Worm (Caenorhabditis elegans) whole organism, L3 larva: Measurements from ENCODE around the gene F53A9.1.

Experiments used
- R02D3.7 ChIP-seq: fragments of 150-350 bp; optimal IDR thresholded peaks from 2 replicates; lab custom pipeline; 2014; ENCODE audit warnings: missing biosample characterization, missing genetic modification characterization
- ZK546.5 ChIP-seq: sonication (generic microtip); optimal IDR thresholded peaks from 2 replicates; lab custom pipeline; 2017; ENCODE audit warnings: missing biosample characterization, missing genetic modification characterization
- aly-2 ChIP-seq: fragments of 150-350 bp; optimal IDR thresholded peaks from 2 replicates; lab custom pipeline; 2014; ENCODE audit warnings: missing biosample characterization, missing genetic modification characterization
- ama-1 ChIP-seq: fragments of 150-350 bp; optimal IDR thresholded peaks from 2 replicates; lab custom pipeline; 2018
- ceh-16 ChIP-seq: sonication (generic microtip); optimal IDR thresholded peaks from 2 replicates; lab custom pipeline; 2017; ENCODE audit warnings: missing biosample characterization, missing genetic modification characterization
- ceh-28 ChIP-seq: fragments of 150-350 bp; optimal IDR thresholded peaks from 2 replicates; lab custom pipeline; 2014; ENCODE audit warnings: missing biosample characterization, missing genetic modification reagents, missing genetic modification characterization
- ceh-82 ChIP-seq: fragments of 150-350 bp; optimal IDR thresholded peaks from 2 replicates; lab custom pipeline; 2014; ENCODE audit warnings: missing biosample characterization, missing genetic modification characterization
- ceh-9 ChIP-seq: sonication (generic microtip); optimal IDR thresholded peaks from 2 replicates; lab custom pipeline; 2018; ENCODE audit warnings: missing biosample characterization, missing genetic modification characterization
- egl-27 ChIP-seq: sonication (generic microtip); optimal IDR thresholded peaks from 4 replicates; lab custom pipeline; 2017; ENCODE audit warnings: missing biosample characterization, missing genetic modification reagents, missing genetic modification characterization
- elt-2 ChIP-seq: sonication (generic microtip); optimal IDR thresholded peaks from 2 replicates; lab custom pipeline; 2016; ENCODE audit warnings: missing genetic modification reagents, mild to moderate bottlenecking, missing genetic modification characterization, missing compliant biosample characterization
- elt-3 ChIP-seq, 3 experiments: fragments of 150-350 bp in 1 of 3; sonication (generic microtip) in 2 of 3; optimal IDR thresholded peaks; 2 replicates in 2 of 3; 4 replicates in 1 of 3; lab custom pipeline; 2014 to 2017; ENCODE audit warnings: missing biosample characterization in 3 of 3, missing genetic modification characterization in 3 of 3
- eor-1 ChIP-seq, 2 experiments: fragments of 150-350 bp; optimal IDR thresholded peaks; 2 replicates each; lab custom pipeline; 2014 to 2018; ENCODE audit warnings: missing biosample characterization in 2 of 2, missing genetic modification characterization in 2 of 2
- fkh-2 ChIP-seq: fragments of 150-350 bp; optimal IDR thresholded peaks from 2 replicates; lab custom pipeline; 2014; ENCODE audit warnings: missing biosample characterization, missing genetic modification reagents, missing genetic modification characterization
- hmg-11 ChIP-seq: sonication (generic microtip); optimal IDR thresholded peaks from 2 replicates; lab custom pipeline; 2016; ENCODE audit warnings: missing genetic modification characterization, missing compliant biosample characterization
- jun-1 ChIP-seq: fragments of 150-350 bp; optimal IDR thresholded peaks from 2 replicates; lab custom pipeline; 2014; ENCODE audit warnings: missing biosample characterization, missing genetic modification reagents, missing genetic modification characterization
- lin-39 ChIP-seq: fragments of 150-350 bp; optimal IDR thresholded peaks from 2 replicates; lab custom pipeline; 2018; ENCODE audit warnings: missing biosample characterization, missing genetic modification reagents, missing genetic modification characterization
- lsy-12 ChIP-seq: sonication (generic microtip); optimal IDR thresholded peaks from 2 replicates; lab custom pipeline; 2016; ENCODE audit warnings: mild to moderate bottlenecking, missing genetic modification characterization, missing compliant biosample characterization
- mml-1 ChIP-seq: fragments of 150-350 bp; sonication (generic microtip); optimal IDR thresholded peaks from 3 replicates; lab custom pipeline; 2014; ENCODE audit warnings: missing biosample characterization, missing genetic modification characterization
- nhr-12 ChIP-seq: fragments of 150-350 bp; optimal IDR thresholded peaks from 2 replicates; lab custom pipeline; 2014; ENCODE audit warnings: missing biosample characterization, missing genetic modification characterization
- nhr-23 ChIP-seq: fragments of 150-350 bp; optimal IDR thresholded peaks from 2 replicates; lab custom pipeline; 2014; ENCODE audit warnings: missing biosample characterization, missing genetic modification reagents, missing genetic modification characterization
- nhr-25 ChIP-seq: sonication (generic microtip); optimal IDR thresholded peaks from 2 replicates; lab custom pipeline; 2017; ENCODE audit warnings: missing biosample characterization, missing genetic modification characterization
- nhr-43 ChIP-seq: sonication (generic microtip); optimal IDR thresholded peaks from 2 replicates; lab custom pipeline; 2016; ENCODE audit warnings: mild to moderate bottlenecking, missing genetic modification characterization, missing compliant biosample characterization; ENCODE audit not compliant: poor library complexity, severe bottlenecking
- nhr-67 ChIP-seq: fragments of 150-350 bp; optimal IDR thresholded peaks from 2 replicates; lab custom pipeline; 2014; ENCODE audit warnings: missing biosample characterization, missing genetic modification characterization
- nhr-76 ChIP-seq: fragments of 150-350 bp; sonication (generic microtip); optimal IDR thresholded peaks from 5 replicates; lab custom pipeline; 2014; ENCODE audit warnings: missing biosample characterization, missing genetic modification characterization
- nhr-77 ChIP-seq: fragments of 150-350 bp; optimal IDR thresholded peaks from 2 replicates; lab custom pipeline; 2014; ENCODE audit warnings: missing biosample characterization, missing genetic modification characterization
- pha-4 ChIP-seq: fragments of 150-350 bp; optimal IDR thresholded peaks from 2 replicates; lab custom pipeline; 2014; ENCODE audit warnings: missing biosample characterization, missing genetic modification reagents, missing genetic modification characterization
- pqm-1 ChIP-seq: fragments of 150-350 bp; optimal IDR thresholded peaks from 2 replicates; lab custom pipeline; 2017; ENCODE audit warnings: missing biosample characterization, missing genetic modification characterization, inconsistent platforms
- sea-2 ChIP-seq: fragments of 150-350 bp; sonication (generic microtip); optimal IDR thresholded peaks from 4 replicates; lab custom pipeline; 2014; ENCODE audit warnings: missing biosample characterization, missing genetic modification reagents, missing genetic modification characterization
- tbx-2 ChIP-seq: sonication (generic microtip); optimal IDR thresholded peaks from 2 replicates; lab custom pipeline; 2016; ENCODE audit warnings: mild to moderate bottlenecking, missing genetic modification characterization, missing compliant biosample characterization
- unc-39 ChIP-seq: sonication (generic microtip); optimal IDR thresholded peaks from 4 replicates; lab custom pipeline; 2017; ENCODE audit warnings: missing biosample characterization, missing genetic modification characterization
- zag-1 ChIP-seq: fragments of 150-350 bp; optimal IDR thresholded peaks from 2 replicates; lab custom pipeline; 2014; ENCODE audit warnings: missing biosample characterization, missing genetic modification characterization
- ztf-11 ChIP-seq: fragments of 150-350 bp; optimal IDR thresholded peaks from 2 replicates; lab custom pipeline; 2014; ENCODE audit warnings: missing biosample characterization, missing genetic modification characterization
- ztf-4 ChIP-seq: fragments of 150-350 bp; optimal IDR thresholded peaks from 2 replicates; lab custom pipeline; 2014; ENCODE audit warnings: missing biosample characterization, missing genetic modification characterization

The F53A9.1 gene

ce11 chrX:8741629-8742170 is 30.3 kb downstream of the F53A9.1 start:
- no peak for TF ChIP-seq ceh-9 (tag; lab: Kevin White, UChicago)

ce11 chrX:8742896-8743295 is 31.5 kb downstream of the F53A9.1 start, which contains the start of gene M02D8.7:
Gene M02D8.7 (minus strand): TSS chrX:8742996.
- no peak for TF ChIP-seq ztf-11 (tag; lab: Kevin White, UChicago)
- no peak for TF ChIP-seq tbx-2
- no peak for TF ChIP-seq ztf-4 (tag; lab: Kevin White, UChicago)
- no peak for TF ChIP-seq ama-1
- no peak for TF ChIP-seq egl-27 (tag; lab: Kevin White, UChicago)
- TF ChIP-seq nhr-76 (tag; lab: Kevin White, UChicago): no peak
- TF ChIP-seq nhr-12 (tag; lab: Kevin White, UChicago): no peak
- TF ChIP-seq unc-39 (tag; lab: Kevin White, UChicago): no peak
- TF ChIP-seq fkh-2: no peak
- TF ChIP-seq elt-2 (tag; lab: Kevin White, UChicago): no peak
- no peak for TF ChIP-seq lsy-12 (tag; lab: Kevin White, UChicago)
- no peak for TF ChIP-seq lin-39 (tag; lab: Kevin White, UChicago)
- TF ChIP-seq ceh-9 (tag; lab: Kevin White, UChicago): no peak
- TF ChIP-seq eor-1 (tag; optimal IDR thresholded peaks at IDR 0.05; lab: Kevin White, UChicago): no peak
- TF ChIP-seq elt-3 (tag; optimal IDR thresholded peaks at IDR 0.05; lab: Kevin White, UChicago): no peak
- TF ChIP-seq, all 47 proteins: peak for 0

ce11 chrX:8744192-8744985 is 33.0 kb downstream of the F53A9.1 start:
- TF ChIP-seq mml-1 (no peak), pqm-1 (tag; lab: Kevin White, UChicago) (no peak), ZK546.5 (tag; lab: Kevin White, UChicago) (no peak), ztf-4 (tag; lab: Kevin White, UChicago) (no peak), unc-39 (tag; lab: Kevin White, UChicago) (no peak), hmg-11 (tag; lab: Kevin White, UChicago) (no peak), ceh-16 (tag; lab: Kevin White, UChicago) (no peak)

- no peak for TF ChIP-seq aly-2
- no peak for TF ChIP-seq nhr-23
- TF ChIP-seq elt-3 (tag; optimal IDR thresholded peaks at IDR 0.05; lab: Kevin White, UChicago): no peak
- TF ChIP-seq ceh-9 (tag; lab: Kevin White, UChicago): no peak
- no peak for TF ChIP-seq pqm-1 (tag; lab: Kevin White, UChicago)
- no peak for TF ChIP-seq egl-27 (tag; lab: Kevin White, UChicago)
- TF ChIP-seq ceh-16 (tag; lab: Kevin White, UChicago): no peak
- no peak for TF ChIP-seq ceh-28 (tag; lab: Kevin White, UChicago)
- TF ChIP-seq eor-1 (tag; optimal IDR thresholded peaks at IDR 0.05; lab: Kevin White, UChicago): no peak
- TF ChIP-seq ceh-82 (tag; lab: Kevin White, UChicago): no peak
- no peak for TF ChIP-seq zag-1 (tag; lab: Kevin White, UChicago)
- TF ChIP-seq sea-2 (GFP tag; lab: Kevin White, UChicago): no peak
- TF ChIP-seq, all 47 proteins: peak for 0
These were observed 34.1 kb downstream of the F53A9.1 start for ce11 chrX:8745524-8745923.

- TF ChIP-seq lin-39 (tag; lab: Kevin White, UChicago) (peak; percentile 48), elt-2 (tag; lab: Kevin White, UChicago) (peak; percentile 94), pha-4 (tag; lab: Kevin White, UChicago) (peak; percentile 74), ceh-9 (tag; lab: Kevin White, UChicago) (no peak), nhr-23 (peak; percentile 48), egl-27 (tag; lab: Kevin White, UChicago) (no peak), jun-1 (tag; lab: Kevin White, UChicago) (peak; percentile 74), ceh-82 (tag; lab: Kevin White, UChicago) (no peak), nhr-43 (tag; lab: Kevin White, UChicago) (peak; percentile 42), pqm-1 (tag; lab: Kevin White, UChicago) (peak; percentile 97), nhr-25 (tag; lab: Kevin White, UChicago) (peak; percentile 52), R02D3.7 (tag; lab: Kevin White, UChicago) (no peak), nhr-67 (tag; lab: Kevin White, UChicago) (no peak), nhr-77 (tag; lab: Kevin White, UChicago) (no peak), ZK546.5 (tag; lab: Kevin White, UChicago) (no peak), ceh-16 (tag; lab: Kevin White, UChicago) (no peak), mml-1 (no peak), elt-3 (tag; optimal IDR thresholded peaks at IDR 0.05; lab: Kevin White, UChicago) (peak; percentile 9 to 97 (median 97)), nhr-12 (tag; lab: Kevin White, UChicago) (no peak)
These were observed 38.8 kb downstream of the F53A9.1 start for ce11 chrX:8750209-8750608.
